Worm (Caenorhabditis elegans): ENCODE data around the gene R13D11.10.

DNA sequence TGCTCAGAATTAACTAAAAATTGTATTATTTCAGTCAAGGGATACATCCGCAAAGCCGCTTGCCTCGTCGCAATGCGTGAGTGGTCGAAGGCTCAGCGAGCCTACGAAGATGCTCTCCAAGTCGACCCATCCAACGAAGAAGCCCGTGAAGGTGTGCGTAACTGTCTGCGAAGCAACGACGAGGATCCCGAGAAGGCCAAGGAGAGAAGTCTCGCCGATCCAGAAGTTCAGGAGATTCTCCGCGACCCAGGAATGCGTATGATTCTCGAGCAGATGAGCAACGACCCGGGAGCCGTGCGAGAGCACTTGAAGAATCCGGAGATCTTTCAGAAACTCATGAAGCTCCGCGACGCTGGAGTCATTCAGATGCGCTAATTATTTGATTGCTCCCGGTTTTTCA, 38.7 kb downstream of the R13D11.10 start:
- TF ChIP-seq dao-5 (tag; optimal IDR thresholded peaks at IDR 0.05) (no peak), him-1 (tag; optimal IDR thresholded peaks at IDR 0.05) (no peak), W03F9.2 (tag; optimal IDR thresholded peaks at IDR 0.05) (no peak)
